Worm (Caenorhabditis elegans): ENCODE data around the gene srxa-6.

- TF ChIP-seq elt-3 (tag; optimal IDR thresholded peaks at IDR 0.05) (no peak), lin-11 (tag; optimal IDR thresholded peaks at IDR 0.05) (no peak), sem-4 (tag; optimal IDR thresholded peaks at IDR 0.05) (no peak), ama-1 (optimal IDR thresholded peaks at IDR 0.05) (no peak), nhr-11 (tag; optimal IDR thresholded peaks at IDR 0.05) (no peak), lsy-2 (tag; optimal IDR thresholded peaks at IDR 0.05) (no peak)
Observed at ce11 chrV:20779707-20780346, 45.1 kb downstream of the srxa-6 start.
